Fruit fly (Drosophila melanogaster): ENCODE results near the gene Nhe1.
A peak's percentile ranks its signal among the peaks of the same experiment; 100 is the strongest.

The Nhe1 gene

dm6 chr2L:102161-102761 lies 4.3 kb downstream of the Nhe1 start, which contains the start of gene Creld (continued):
- TF ChIP-seq oc (tag; optimal IDR thresholded peaks at IDR 0.05): no peak
- TF ChIP-seq CG4282 (GFP tag; optimal IDR thresholded peaks at IDR 0.05): no peak
- no peak for TF ChIP-seq CG8944 (GFP tag; optimal IDR thresholded peaks at IDR 0.05)
- no peak for TF ChIP-seq ara (GFP tag; IDR thresholded peaks at IDR 0.05)
- peak; percentile 100 for TF ChIP-seq CG13287 (GFP tag; IDR thresholded peaks at IDR 0.05; ENCODE audit: partially characterized antibody)
- no peak for TF ChIP-seq CG30431 (GFP tag; optimal IDR thresholded peaks at IDR 0.05)
- TF ChIP-seq Optix (GFP tag; IDR thresholded peaks at IDR 0.05): no peak
- peak; percentile 75 for TF ChIP-seq Ets97D (GFP tag; optimal IDR thresholded peaks at IDR 0.05)
- peak; percentile 99 for TF ChIP-seq inv (GFP tag; IDR thresholded peaks at IDR 0.05; ENCODE audit: partially characterized antibody)
- TF ChIP-seq esg (GFP tag; conservative IDR thresholded peaks at IDR 0.05): no peak
- TF ChIP-seq stwl (tag; optimal IDR thresholded peaks at IDR 0.05): peak; percentile 85
- TF ChIP-seq mam (GFP tag; optimal IDR thresholded peaks at IDR 0.05): no peak
- no peak for TF ChIP-seq Doc2 (GFP tag; IDR thresholded peaks at IDR 0.05)
- no peak for TF ChIP-seq CG10274 (GFP tag; optimal IDR thresholded peaks at IDR 0.05)
- TF ChIP-seq bsh (GFP tag; optimal IDR thresholded peaks at IDR 0.05): no peak
- no peak for TF ChIP-seq Blimp-1 (GFP tag; optimal IDR thresholded peaks at IDR 0.05)
- no peak for TF ChIP-seq Hr51 (GFP tag; optimal IDR thresholded peaks at IDR 0.05)
- TF ChIP-seq peb (GFP tag; IDR thresholded peaks at IDR 0.05): no peak
- TF ChIP-seq CG6791 (GFP tag; IDR thresholded peaks at IDR 0.05; ENCODE audit: partially characterized antibody): peak; percentile 100
- TF ChIP-seq exex (tag; optimal IDR thresholded peaks at IDR 0.05): no peak
- TF ChIP-seq zen (tag; optimal IDR thresholded peaks at IDR 0.05): peak; percentile 50
- no peak for TF ChIP-seq Jarid2 (GFP tag; optimal IDR thresholded peaks at IDR 0.05)
- TF ChIP-seq Opbp (GFP tag; IDR thresholded peaks at IDR 0.05; ENCODE audit: partially characterized antibody): peak; percentile 100
- no peak for TF ChIP-seq CG10366 (GFP tag; IDR thresholded peaks at IDR 0.05)
- peak; percentile 94 for TF ChIP-seq Sry-δ (GFP tag; optimal IDR thresholded peaks at IDR 0.05)
- TF ChIP-seq her (GFP tag; optimal IDR thresholded peaks at IDR 0.05): no peak
- TF ChIP-seq CG16863 (GFP tag; optimal IDR thresholded peaks at IDR 0.05): no peak
- no peak for TF ChIP-seq CG8388 (GFP tag; optimal IDR thresholded peaks at IDR 0.05)
- TF ChIP-seq tup (GFP tag; optimal IDR thresholded peaks at IDR 0.05): no peak
- TF ChIP-seq ash1 (GFP tag; optimal IDR thresholded peaks at IDR 0.05): no peak
- TF ChIP-seq CG6689 (GFP tag; IDR thresholded peaks at IDR 0.05): no peak
- no peak for TF ChIP-seq Drgx (GFP tag; IDR thresholded peaks at IDR 0.05)
- no peak for TF ChIP-seq Stat92E (GFP tag; optimal IDR thresholded peaks at IDR 0.05)
- no peak for TF ChIP-seq Meics (GFP tag; optimal IDR thresholded peaks at IDR 0.05)
- no peak for TF ChIP-seq CG18619 (GFP tag; optimal IDR thresholded peaks at IDR 0.05)
- no peak for TF ChIP-seq nerfin-1 (tag; optimal IDR thresholded peaks at IDR 0.05)
- no peak for TF ChIP-seq CG10654 (GFP tag; optimal IDR thresholded peaks at IDR 0.05)
- TF ChIP-seq kah (GFP tag; optimal IDR thresholded peaks at IDR 0.05): no peak
- no peak for TF ChIP-seq HHEX (GFP tag; optimal IDR thresholded peaks at IDR 0.05)
- peak; percentile 59 for TF ChIP-seq Dp (GFP tag; optimal IDR thresholded peaks at IDR 0.05)
- TF ChIP-seq CG16779 (GFP tag; IDR thresholded peaks at IDR 0.05): no peak
- no peak for TF ChIP-seq CG3726 (GFP tag; IDR thresholded peaks at IDR 0.05)
- no peak for TF ChIP-seq mirr (GFP tag; optimal IDR thresholded peaks at IDR 0.05)
- no peak; the same call in 2 of the 3 replicates for TF ChIP-seq CG11560 (tag; IDR thresholded peaks at IDR 0.05)
- peak; percentile 86 for TF ChIP-seq Med (GFP tag)
- TF ChIP-seq Fer1 (GFP tag; optimal IDR thresholded peaks at IDR 0.05): peak; percentile 43
- no peak for TF ChIP-seq fd102C (GFP tag; optimal IDR thresholded peaks at IDR 0.05)
- TF ChIP-seq vnd (GFP tag; IDR thresholded peaks at IDR 0.05; ENCODE audit: partially characterized antibody): peak; percentile 100
- no peak for TF ChIP-seq CG32772 (GFP tag; IDR thresholded peaks at IDR 0.05)

Measured in whole organism, embryonic.